Fruit fly (Drosophila melanogaster) ovary, adult (tissue): Measurements from ENCODE around the gene CG14005.

ENCODE experiments used
- CG17801 ChIP-seq: fragments of 200-800 bp; optimal IDR thresholded peaks from 2 replicates; lab custom pipeline; 2019; ENCODE audit warnings: missing biosample characterization, mild to moderate bottlenecking, missing genetic modification characterization, moderate library complexity; ENCODE audit not compliant: partially characterized antibody

CG14005 gene

DNA sequence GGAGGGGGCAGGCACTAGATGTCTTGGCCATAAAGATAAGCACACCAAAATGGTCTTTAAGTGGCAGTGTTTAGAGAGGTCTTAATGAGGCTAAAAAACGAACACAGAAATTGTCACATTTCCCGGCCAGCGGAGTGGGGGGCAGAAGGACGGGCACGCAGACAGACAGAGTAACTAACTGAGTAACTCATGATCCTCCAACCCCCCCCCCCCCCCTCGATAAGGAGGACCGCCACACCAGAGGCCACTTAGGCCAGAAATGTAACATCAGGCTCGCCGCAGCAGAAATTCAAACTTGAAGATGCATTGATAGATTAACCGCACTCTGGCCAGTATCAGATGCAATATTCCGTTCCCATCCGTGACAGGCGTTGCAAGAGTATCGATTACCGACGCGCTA is 18.9 kb downstream of the CG14005 start:
- no peak for TF ChIP-seq CG17801 (GFP tag; lab: Kevin White, UChicago)

DNA sequence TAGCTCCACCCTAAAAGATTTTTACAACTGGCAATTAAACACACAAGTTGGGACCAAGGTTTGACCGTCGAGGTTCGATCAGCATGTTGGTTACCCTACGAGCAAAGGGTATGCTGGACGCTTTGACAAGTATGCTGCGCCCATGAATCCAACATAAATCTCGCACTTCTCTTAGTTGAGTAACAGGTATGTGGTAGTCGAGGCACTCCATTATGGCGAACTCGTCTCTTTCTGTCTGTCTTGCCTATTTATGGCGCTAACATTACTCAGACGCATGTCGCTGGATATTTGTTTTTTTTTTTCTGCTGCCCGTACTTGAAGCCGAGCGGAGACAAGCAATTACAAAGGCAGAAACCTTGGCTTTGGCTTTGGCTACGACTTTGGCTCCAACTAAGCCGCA is 20.6 kb downstream of the CG14005 start:
- no peak for TF ChIP-seq CG17801 (GFP tag; lab: Kevin White, UChicago)

DNA sequence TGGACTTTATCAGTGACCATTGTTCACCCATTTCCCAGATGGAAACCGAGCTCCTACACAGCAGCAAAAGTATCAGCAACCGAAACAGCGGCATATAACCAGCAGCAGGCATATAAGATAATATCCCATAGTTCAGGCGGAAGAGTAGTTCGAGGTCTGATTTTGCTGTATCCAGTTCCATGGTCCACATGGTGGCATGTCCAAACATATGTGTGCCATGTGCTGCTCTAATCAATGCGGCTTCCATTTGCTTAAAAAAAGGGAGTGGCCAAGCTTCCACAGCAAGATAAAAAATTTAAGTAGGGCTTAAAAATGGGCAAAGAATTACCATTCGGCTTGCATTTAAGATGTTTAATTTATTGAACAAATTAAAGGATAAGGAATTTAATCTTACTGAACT is 21.1 kb downstream of the CG14005 start:
- no peak for TF ChIP-seq CG17801 (GFP tag; lab: Kevin White, UChicago)

dm6 chr2L:5778157-5778556 is 23.6 kb downstream of the CG14005 start:
- TF ChIP-seq CG17801 (GFP tag; lab: Kevin White, UChicago): no peak

- TF ChIP-seq CG17801 (GFP tag; lab: Kevin White, UChicago): no peak
These were observed 29.5 kb downstream of the CG14005 start for dm6 chr2L:5772262-5772661.

DNA sequence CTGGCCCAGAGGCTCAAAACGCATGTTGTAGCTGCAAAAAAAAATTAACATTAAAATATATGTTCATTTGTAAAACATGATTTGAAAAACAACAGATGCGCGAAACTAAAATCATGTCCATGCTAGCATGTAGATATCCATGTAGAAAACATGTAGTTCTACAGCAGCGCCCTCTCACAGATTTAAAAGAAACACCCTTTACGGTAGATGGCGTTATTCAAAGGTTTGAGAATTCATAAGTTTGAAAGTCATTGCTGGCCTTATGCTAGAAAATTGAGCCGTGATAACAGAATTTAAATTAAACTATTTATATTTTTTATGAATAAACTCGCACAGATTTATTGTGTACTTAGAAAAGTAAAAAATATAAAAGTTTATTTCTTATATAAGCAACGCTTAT is 30.6 kb downstream of the CG14005 start:
- no peak for TF ChIP-seq CG17801 (GFP tag; lab: Kevin White, UChicago)

- TF ChIP-seq CG17801 (GFP tag; lab: Kevin White, UChicago): no peak
These were observed 35.2 kb downstream of the CG14005 start for dm6 chr2L:5766498-5767008.

DNA sequence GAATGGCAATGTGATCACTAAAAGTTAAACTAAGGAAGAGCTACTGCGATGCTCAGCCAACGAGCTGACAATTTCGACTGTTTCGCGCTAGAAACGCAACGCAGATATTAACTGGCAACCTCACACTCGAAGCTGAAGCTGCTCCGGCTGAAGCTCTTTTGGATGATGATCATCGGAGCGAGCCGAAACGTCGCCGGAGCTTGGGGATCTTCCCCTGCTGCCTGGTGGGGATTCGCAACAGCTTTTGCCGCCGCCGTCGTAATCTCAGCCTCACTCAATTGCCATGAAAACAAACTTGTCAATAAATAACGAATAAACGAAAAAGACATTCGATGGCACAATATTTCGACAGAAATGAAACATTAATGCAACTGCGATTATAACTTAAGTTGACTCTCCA is 35.7 kb downstream of the CG14005 start, which contains the start of gene obst-E:
Gene obst-E, minus strand, starts transcription at position 101 of the 400 bp plus-strand sequence.
- TF ChIP-seq CG17801 (GFP tag; lab: Kevin White, UChicago): no peak

DNA sequence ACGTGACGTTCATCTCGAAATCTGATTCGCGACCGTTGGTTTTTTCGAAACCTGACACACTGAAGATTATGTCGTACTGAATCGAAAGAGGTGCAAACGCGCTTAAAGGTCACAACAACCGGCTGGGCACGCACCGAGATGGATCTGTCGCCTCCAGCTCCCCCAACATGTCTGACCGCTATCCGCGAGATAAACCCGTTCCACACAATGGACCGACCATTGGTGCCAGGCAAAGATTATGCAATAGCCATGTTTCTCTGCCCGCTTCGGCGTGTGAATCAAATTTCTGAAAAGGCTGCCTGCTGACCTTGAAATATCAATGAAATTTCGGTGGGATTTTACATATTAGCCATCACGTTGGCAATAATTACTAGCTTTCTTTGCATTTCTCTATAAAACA is 36.6 kb downstream of the CG14005 start:
- no peak for TF ChIP-seq CG17801 (GFP tag; lab: Kevin White, UChicago)

dm6 chr2L:5751448-5751847 is 50.3 kb downstream of the CG14005 start:
- no peak for TF ChIP-seq CG17801 (GFP tag; lab: Kevin White, UChicago)
